Fruit fly (Drosophila melanogaster): ENCODE data around the gene CG8750.

Gene CG8750

DNA sequence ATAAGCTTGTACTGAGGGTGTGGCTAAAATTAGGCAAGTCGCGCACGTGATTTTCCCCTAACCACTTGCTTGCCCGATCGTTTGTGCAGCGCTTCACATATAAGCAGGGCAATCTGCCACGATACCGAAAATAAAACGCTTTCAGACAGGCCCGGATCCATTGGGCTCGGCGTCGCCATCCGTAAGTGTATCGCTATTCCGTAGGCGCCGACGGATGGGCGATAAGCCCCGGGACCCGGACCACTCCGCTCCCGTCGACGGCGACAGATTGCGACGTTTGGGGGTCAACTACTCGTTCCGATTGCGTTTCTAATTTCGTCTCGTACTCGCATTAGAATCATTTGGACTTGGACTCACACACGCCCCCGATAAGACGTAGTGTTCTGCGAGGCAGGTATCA, 19.6 kb upstream of the CG8750 start (continued):
- no peak for TF ChIP-seq CG8478 (optimal IDR thresholded peaks at IDR 0.05)
- TF ChIP-seq CG6683 (GFP tag; optimal IDR thresholded peaks at IDR 0.05): no peak
- peak; percentile 86 for TF ChIP-seq CG12942 (GFP tag; optimal IDR thresholded peaks at IDR 0.05)
- no peak for TF ChIP-seq CG3281 (GFP tag; optimal IDR thresholded peaks at IDR 0.05)
- peak; percentile 84 for TF ChIP-seq fd3F (GFP tag; optimal IDR thresholded peaks at IDR 0.05)
- peak; percentile 71 for TF ChIP-seq slp2 (GFP tag; optimal IDR thresholded peaks at IDR 0.05)
- TF ChIP-seq CG9437 (GFP tag; optimal IDR thresholded peaks at IDR 0.05): peak; percentile 68
- no peak for TF ChIP-seq MTF-1 (GFP tag; optimal IDR thresholded peaks at IDR 0.05; ENCODE audit: borderline replicate concordance)
- TF ChIP-seq CG4707 (GFP tag; optimal IDR thresholded peaks at IDR 0.05): peak; percentile 5
- peak; percentile 78 for TF ChIP-seq Myb (GFP tag; optimal IDR thresholded peaks at IDR 0.05)
- TF ChIP-seq Lhr (GFP tag; optimal IDR thresholded peaks at IDR 0.05): no peak
- no peak for TF ChIP-seq CG14710 (tag; optimal IDR thresholded peaks at IDR 0.05)
- no peak for TF ChIP-seq CG3995 (GFP tag; optimal IDR thresholded peaks at IDR 0.05)
- no peak for TF ChIP-seq CG42726 (GFP tag; IDR thresholded peaks at IDR 0.05; ENCODE audit: partially characterized antibody)
- TF ChIP-seq lola (GFP tag; optimal IDR thresholded peaks at IDR 0.05): no peak
- no peak for TF ChIP-seq prd (optimal IDR thresholded peaks at IDR 0.05)
- peak; percentile 96 for TF ChIP-seq prd (GFP tag; IDR thresholded peaks at IDR 0.05)
- TF ChIP-seq psq (GFP tag; optimal IDR thresholded peaks at IDR 0.05): peak; percentile 58
- TF ChIP-seq slbo (GFP tag; IDR thresholded peaks at IDR 0.05): peak; percentile 99
- TF ChIP-seq sima (GFP tag; optimal IDR thresholded peaks at IDR 0.05): no peak
- peak; percentile 83 for TF ChIP-seq CG43689 (GFP tag; IDR thresholded peaks at IDR 0.05)
- peak; percentile 44 for TF ChIP-seq CG13775 (GFP tag; optimal IDR thresholded peaks at IDR 0.05)
- TF ChIP-seq CG14667 (GFP tag; IDR thresholded peaks at IDR 0.05): peak; percentile 95
- TF ChIP-seq stwl (tag; optimal IDR thresholded peaks at IDR 0.05): no peak
- TF ChIP-seq CG4282 (GFP tag; optimal IDR thresholded peaks at IDR 0.05): peak; percentile 84
- no peak; the same call in 2 of the 3 replicates for TF ChIP-seq CG17361 (GFP tag; IDR thresholded peaks at IDR 0.05)
- TF ChIP-seq Dbx (GFP tag; IDR thresholded peaks at IDR 0.05): no peak
- TF ChIP-seq CG17802 (tag; optimal IDR thresholded peaks at IDR 0.05): no peak
- peak; percentile 40 for TF ChIP-seq odd (GFP tag; optimal IDR thresholded peaks at IDR 0.05)
- peak; percentile 76 for TF ChIP-seq CG13296 (GFP tag; optimal IDR thresholded peaks at IDR 0.05)
- peak; percentile 90 for TF ChIP-seq CG2678 (tag; optimal IDR thresholded peaks at IDR 0.05)
- peak; percentile 94 for TF ChIP-seq CG14441 (GFP tag; IDR thresholded peaks at IDR 0.05)
- no peak for TF ChIP-seq CG10267 (tag; optimal IDR thresholded peaks at IDR 0.05)
- no peak for TF ChIP-seq zf30C (GFP tag; optimal IDR thresholded peaks at IDR 0.05)
- no peak for TF ChIP-seq CG11504 (tag; optimal IDR thresholded peaks at IDR 0.05)
- TF ChIP-seq CG12071 (GFP tag; optimal IDR thresholded peaks at IDR 0.05): no peak
- peak; percentile 62 for TF ChIP-seq oc (tag; optimal IDR thresholded peaks at IDR 0.05)
- no peak for TF ChIP-seq Ada2b (GFP tag; IDR thresholded peaks at IDR 0.05)
- peak; percentile 56; the same call in 1 of the 2 replicates for TF ChIP-seq tna (GFP tag; IDR thresholded peaks at IDR 0.05; ENCODE audit: partially characterized antibody)
- no peak; the same call in 1 of the 2 replicates for TF ChIP-seq Doc2 (GFP tag; IDR thresholded peaks at IDR 0.05)
- TF ChIP-seq wek (GFP tag; optimal IDR thresholded peaks at IDR 0.05): peak; percentile 56
- peak; percentile 88 for TF ChIP-seq Hmr (GFP tag; optimal IDR thresholded peaks at IDR 0.05)
- no peak for TF ChIP-seq yki (optimal IDR thresholded peaks at IDR 0.05)
- TF ChIP-seq CG18764 (GFP tag; optimal IDR thresholded peaks at IDR 0.05): no peak
- peak; percentile 89 for TF ChIP-seq CG7786 (GFP tag; optimal IDR thresholded peaks at IDR 0.05)
- TF ChIP-seq abd-A (tag; optimal IDR thresholded peaks at IDR 0.05): no peak
- peak; percentile 63 for TF ChIP-seq gcm2 (GFP tag; optimal IDR thresholded peaks at IDR 0.05)
- peak in 1 of 3 experiments; percentile 3 for TF ChIP-seq Stat92E (GFP tag; optimal IDR thresholded peaks at IDR 0.05)
- TF ChIP-seq CG10654 (GFP tag; optimal IDR thresholded peaks at IDR 0.05): no peak
- TF ChIP-seq CG32772 (GFP tag; IDR thresholded peaks at IDR 0.05): no peak; the same call in 1 of the 2 replicates
- peak in 1 of 2 experiments; percentile 27 for TF ChIP-seq crp (GFP tag; optimal IDR thresholded peaks at IDR 0.05)

Data from whole organism, embryonic.